Fruit fly (Drosophila melanogaster): Measurements from ENCODE around the gene CG18731.
A peak's percentile ranks its signal among the peaks of the same experiment; 100 is the strongest.

CG18731 gene

dm6 chr3R:29757226-29757625 is 32.4 kb downstream of the CG18731 start (continued):
- TF ChIP-seq NfI (GFP tag; optimal IDR thresholded peaks at IDR 0.05) (no peak), CG4820 (GFP tag; optimal IDR thresholded peaks at IDR 0.05) (no peak), CG11093 (GFP tag; IDR thresholded peaks at IDR 0.05) (no peak), zfh1 (GFP tag; IDR thresholded peaks at IDR 0.05) (no peak; the same call in 2 of the 3 replicates), Xbp1 (GFP tag; optimal IDR thresholded peaks at IDR 0.05) (no peak), Hr78 (GFP tag; optimal IDR thresholded peaks at IDR 0.05) (no peak), seq (GFP tag; IDR thresholded peaks at IDR 0.05) (0 out of 2 replicates have a peak, but pooled peaks have one; percentile 15), CG14050 (GFP tag; IDR thresholded peaks at IDR 0.05) (no peak), CG17912 (GFP tag; optimal IDR thresholded peaks at IDR 0.05) (peak; percentile 18), pb (GFP tag; optimal IDR thresholded peaks at IDR 0.05) (no peak), p53 (GFP tag; optimal IDR thresholded peaks at IDR 0.05) (no peak), CG10274 (GFP tag; optimal IDR thresholded peaks at IDR 0.05) (no peak), CG8089 (GFP tag; optimal IDR thresholded peaks at IDR 0.05) (peak; percentile 19), CG1603 (tag; optimal IDR thresholded peaks at IDR 0.05) (peak; percentile 59), CG3995 (GFP tag; optimal IDR thresholded peaks at IDR 0.05) (no peak), gsb (GFP tag; IDR thresholded peaks at IDR 0.05) (no peak), slbo (GFP tag; IDR thresholded peaks at IDR 0.05) (no peak), CG7786 (GFP tag; optimal IDR thresholded peaks at IDR 0.05) (no peak), HHEX (GFP tag; optimal IDR thresholded peaks at IDR 0.05) (peak; percentile 22), croc (GFP tag; conservative IDR thresholded peaks at IDR 0.05) (no peak), Oaz (GFP tag; IDR thresholded peaks at IDR 0.05) (no peak), bcd (GFP tag; optimal IDR thresholded peaks at IDR 0.05) (peak; percentile 23), CG4730 (GFP tag; IDR thresholded peaks at IDR 0.05) (no peak), Mrtf (GFP tag; IDR thresholded peaks at IDR 0.05) (peak; percentile 52; the same call in 2 of the 3 replicates), schlank (tag; optimal IDR thresholded peaks at IDR 0.05) (peak; percentile 51), odd (GFP tag; optimal IDR thresholded peaks at IDR 0.05) (no peak), dmrt99B (tag; optimal IDR thresholded peaks at IDR 0.05) (peak; percentile 0), CG16813 (GFP tag; IDR thresholded peaks at IDR 0.05; ENCODE audit: partially characterized antibody) (no peak), CG2678 (tag; optimal IDR thresholded peaks at IDR 0.05) (peak; percentile 31), ara (GFP tag; IDR thresholded peaks at IDR 0.05) (no peak), CG12942 (GFP tag; optimal IDR thresholded peaks at IDR 0.05) (peak; percentile 14), exex (tag; optimal IDR thresholded peaks at IDR 0.05) (no peak), CG11560 (tag; IDR thresholded peaks at IDR 0.05) (no peak), sob (GFP tag; IDR thresholded peaks at IDR 0.05) (no peak; the same call in 1 of the 2 replicates), CG10267 (tag; optimal IDR thresholded peaks at IDR 0.05) (no peak), CG34224 (GFP tag; IDR thresholded peaks at IDR 0.05; ENCODE audit: partially characterized antibody) (no peak), CG32772 (GFP tag; IDR thresholded peaks at IDR 0.05) (no peak), CG14014 (GFP tag; IDR thresholded peaks at IDR 0.05) (peak; percentile 37; the same call in 1 of the 2 replicates), CG1233 (GFP tag; optimal IDR thresholded peaks at IDR 0.05) (peak; percentile 31), CG31388 (GFP tag; optimal IDR thresholded peaks at IDR 0.05) (no peak), emc (GFP tag; optimal IDR thresholded peaks at IDR 0.05) (no peak), PHDP (tag; optimal IDR thresholded peaks at IDR 0.05) (peak; percentile 25), Dbx (GFP tag; IDR thresholded peaks at IDR 0.05) (0 out of 3 replicates have a peak, but pooled peaks have one; percentile 40), pan (optimal IDR thresholded peaks at IDR 0.05) (no peak), pan (GFP tag; optimal IDR thresholded peaks at IDR 0.05 in 1 of 2, IDR thresholded peaks at IDR 0.05 in 1 of 2) (peak in 1 of 2 experiments; percentile 38), cad (GFP tag; optimal IDR thresholded peaks at IDR 0.05) (no peak), al (GFP tag; IDR thresholded peaks at IDR 0.05) (no peak), CG13424 (tag; optimal IDR thresholded peaks at IDR 0.05) (peak; percentile 15), gro (GFP tag; optimal IDR thresholded peaks at IDR 0.05) (no peak), grau (tag; optimal IDR thresholded peaks at IDR 0.05) (no peak), CG6254 (GFP tag; optimal IDR thresholded peaks at IDR 0.05) (no peak), hth (optimal IDR thresholded peaks at IDR 0.05) (no peak)

Data from whole organism, embryonic.